Worm (Caenorhabditis elegans): ENCODE measurements around the gene K11C4.1.

K11C4.1 gene

ce11 chrV:6928938-6929337, 32.1 kb downstream of the K11C4.1 start, which contains the start of gene unc-68:
Gene unc-68, minus strand, starts transcription at chrV:6929038.
- TF ChIP-seq ets-7 (tag; optimal IDR thresholded peaks at IDR 0.05), result no peak
- no peak for TF ChIP-seq tbx-37 (GFP tag; conservative IDR thresholded peaks at IDR 0.05)
- no peak for TF ChIP-seq scrt-1 (GFP tag; IDR thresholded peaks at IDR 0.05)
- no peak for TF ChIP-seq flt-1 (GFP tag; IDR thresholded peaks at IDR 0.05)
- no peak for TF ChIP-seq ceh-36 (tag; optimal IDR thresholded peaks at IDR 0.05)
- no peak for TF ChIP-seq tra-4 (tag; optimal IDR thresholded peaks at IDR 0.05)
- no peak for TF ChIP-seq sea-1 (GFP tag; conservative IDR thresholded peaks at IDR 0.05)
- TF ChIP-seq aly-1 (tag; optimal IDR thresholded peaks at IDR 0.05), result no peak
- no peak for TF ChIP-seq B0310.2 (tag; optimal IDR thresholded peaks at IDR 0.05)
- TF ChIP-seq hnd-1 (tag; optimal IDR thresholded peaks at IDR 0.05), result no peak
- no peak for TF ChIP-seq pes-1 (GFP tag; IDR thresholded peaks at IDR 0.05)
- no peak for TF ChIP-seq hmbx-1 (tag; optimal IDR thresholded peaks at IDR 0.05)
- TF ChIP-seq ceh-13 (GFP tag; optimal IDR thresholded peaks at IDR 0.05), result no peak
- no peak for TF ChIP-seq ama-1 (optimal IDR thresholded peaks at IDR 0.05)
- TF ChIP-seq F13C5.2 (tag; optimal IDR thresholded peaks at IDR 0.05), result no peak
- no peak for TF ChIP-seq hmg-4 (GFP tag; optimal IDR thresholded peaks at IDR 0.05)
- TF ChIP-seq tbx-11 (GFP tag; IDR thresholded peaks at IDR 0.05), result no peak

ce11 chrV:6930284-6930683, 33.5 kb downstream of the K11C4.1 start:
- TF ChIP-seq ama-1 (optimal IDR thresholded peaks at IDR 0.05) (no peak), hmbx-1 (tag; optimal IDR thresholded peaks at IDR 0.05) (no peak), ets-7 (tag; optimal IDR thresholded peaks at IDR 0.05) (no peak), B0310.2 (tag; optimal IDR thresholded peaks at IDR 0.05) (no peak), tbx-37 (GFP tag; conservative IDR thresholded peaks at IDR 0.05) (no peak), aly-1 (tag; optimal IDR thresholded peaks at IDR 0.05) (no peak), ceh-36 (tag; optimal IDR thresholded peaks at IDR 0.05) (no peak), tbx-11 (GFP tag; IDR thresholded peaks at IDR 0.05) (no peak), scrt-1 (GFP tag; IDR thresholded peaks at IDR 0.05) (no peak), tra-4 (tag; optimal IDR thresholded peaks at IDR 0.05) (no peak), F13C5.2 (tag; optimal IDR thresholded peaks at IDR 0.05) (no peak), ceh-13 (GFP tag; optimal IDR thresholded peaks at IDR 0.05) (no peak), sea-1 (GFP tag; conservative IDR thresholded peaks at IDR 0.05) (no peak), flt-1 (GFP tag; IDR thresholded peaks at IDR 0.05) (no peak), hmg-4 (GFP tag; optimal IDR thresholded peaks at IDR 0.05) (no peak), hnd-1 (tag; optimal IDR thresholded peaks at IDR 0.05) (no peak)

ce11 chrV:6934212-6934611, 37.4 kb downstream of the K11C4.1 start, which contains the start of gene lipl-6:
Gene lipl-6, minus strand, starts transcription at chrV:6934312.
- TF ChIP-seq hnd-1 (tag; optimal IDR thresholded peaks at IDR 0.05), result no peak
- no peak for TF ChIP-seq scrt-1 (GFP tag; IDR thresholded peaks at IDR 0.05)

- TF ChIP-seq tbx-11 (GFP tag; IDR thresholded peaks at IDR 0.05), result no peak
- no peak for TF ChIP-seq hmg-4 (GFP tag; optimal IDR thresholded peaks at IDR 0.05)
- TF ChIP-seq sea-1 (GFP tag; conservative IDR thresholded peaks at IDR 0.05), result no peak
- no peak for TF ChIP-seq flt-1 (GFP tag; IDR thresholded peaks at IDR 0.05)
- no peak for TF ChIP-seq tbx-37 (GFP tag; conservative IDR thresholded peaks at IDR 0.05)
- TF ChIP-seq ceh-13 (GFP tag; optimal IDR thresholded peaks at IDR 0.05), result no peak
- TF ChIP-seq hmbx-1 (tag; optimal IDR thresholded peaks at IDR 0.05), result no peak
- TF ChIP-seq tra-4 (tag; optimal IDR thresholded peaks at IDR 0.05), result no peak
- no peak for TF ChIP-seq ama-1 (optimal IDR thresholded peaks at IDR 0.05)
- no peak for TF ChIP-seq pes-1 (GFP tag; IDR thresholded peaks at IDR 0.05)
- TF ChIP-seq F13C5.2 (tag; optimal IDR thresholded peaks at IDR 0.05), result no peak
Observed at ce11 chrV:6935878-6936277, 39.1 kb downstream of the K11C4.1 start, which contains the start of gene Y57E12B.10. Gene Y57E12B.10, minus strand, starts transcription at chrV:6935978.

DNA sequence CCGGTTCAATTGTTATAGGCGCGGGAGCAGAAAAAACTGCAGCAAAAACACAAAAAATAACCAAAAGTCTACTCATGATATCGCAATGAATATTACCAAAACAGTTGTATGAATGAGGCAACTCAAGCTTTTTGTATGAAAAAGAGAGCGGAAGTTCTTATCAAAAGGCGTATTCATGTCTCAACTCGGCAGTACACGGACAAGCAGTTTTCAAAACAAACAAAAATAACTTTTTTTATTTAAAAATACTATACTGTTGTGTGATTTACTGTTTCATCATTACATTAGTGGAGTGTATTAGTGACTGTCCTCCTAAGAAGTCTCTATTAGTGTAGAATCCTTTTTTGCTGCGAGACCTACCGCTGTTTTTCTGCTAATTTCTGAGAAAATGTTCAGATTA, 50.6 kb downstream of the K11C4.1 start, which contains the start of gene Y57E12B.4:
Gene Y57E12B.4 (minus strand): TSS at position 101 of the 400 bp plus-strand sequence.
- TF ChIP-seq tbx-11 (GFP tag; IDR thresholded peaks at IDR 0.05), result no peak
- no peak for TF ChIP-seq ceh-13 (GFP tag; optimal IDR thresholded peaks at IDR 0.05)
- TF ChIP-seq ets-7 (tag; optimal IDR thresholded peaks at IDR 0.05), result no peak
